Fruit fly (Drosophila melanogaster): ENCODE data around the gene Ets65A.
A peak's percentile ranks its signal among the peaks of the same experiment; 100 is the strongest.

Gene Ets65A

DNA sequence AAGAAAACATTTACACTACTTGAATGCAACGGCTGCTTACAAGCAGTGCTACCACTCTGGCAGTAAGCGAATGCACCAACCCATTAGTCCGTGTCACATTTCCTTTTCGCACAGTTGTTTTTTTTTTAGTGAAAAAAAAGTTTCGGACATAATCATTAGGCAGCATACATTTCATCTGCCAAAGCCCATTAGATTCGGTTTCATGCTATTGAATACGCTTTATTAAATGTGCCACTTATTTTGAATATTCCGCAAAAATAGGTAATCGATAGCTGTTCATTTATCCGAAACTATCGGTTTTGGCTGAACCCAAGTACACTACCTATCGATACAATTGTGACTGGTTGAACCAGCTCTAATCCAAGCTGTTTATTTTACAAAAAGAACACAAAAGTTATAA, 42.6 kb upstream of the Ets65A start, which contains the start of gene tant (continued):
- TF ChIP-seq CG9797 (GFP tag; optimal IDR thresholded peaks at IDR 0.05): peak; percentile 43
- TF ChIP-seq cato (GFP tag; optimal IDR thresholded peaks at IDR 0.05; ENCODE audit: borderline replicate concordance): no peak
- TF ChIP-seq H15 (GFP tag; IDR thresholded peaks at IDR 0.05): no peak
- TF ChIP-seq scrt (GFP tag; optimal IDR thresholded peaks at IDR 0.05): no peak
- TF ChIP-seq CG16813 (GFP tag; IDR thresholded peaks at IDR 0.05; ENCODE audit: partially characterized antibody): peak; percentile 95
- TF ChIP-seq fu2 (GFP tag; optimal IDR thresholded peaks at IDR 0.05): peak; percentile 7
- TF ChIP-seq Optix (GFP tag; IDR thresholded peaks at IDR 0.05): no peak
- no peak for TF ChIP-seq ERR (GFP tag; optimal IDR thresholded peaks at IDR 0.05)
- no peak for TF ChIP-seq CG11085 (GFP tag; IDR thresholded peaks at IDR 0.05)
- no peak for TF ChIP-seq gcm2 (GFP tag; optimal IDR thresholded peaks at IDR 0.05)
- TF ChIP-seq CG2712 (tag; optimal IDR thresholded peaks at IDR 0.05): peak; percentile 22
- TF ChIP-seq CG30020 (tag; optimal IDR thresholded peaks at IDR 0.05): peak; percentile 15
- peak; percentile 81 for TF ChIP-seq CG34224 (GFP tag; IDR thresholded peaks at IDR 0.05; ENCODE audit: partially characterized antibody)
- TF ChIP-seq CG17829 (tag; optimal IDR thresholded peaks at IDR 0.05): peak; percentile 8
- no peak for TF ChIP-seq ems (GFP tag; optimal IDR thresholded peaks at IDR 0.05)
- no peak for TF ChIP-seq Mes4 (GFP tag; optimal IDR thresholded peaks at IDR 0.05)
- no peak for TF ChIP-seq CG6254 (GFP tag; optimal IDR thresholded peaks at IDR 0.05)
- no peak for TF ChIP-seq CG12769 (tag; optimal IDR thresholded peaks at IDR 0.05)
- TF ChIP-seq CG2129 (GFP tag; IDR thresholded peaks at IDR 0.05; ENCODE audit: partially characterized antibody): peak; percentile 84
- TF ChIP-seq slbo (GFP tag; IDR thresholded peaks at IDR 0.05): no peak
- peak; percentile 53 for TF ChIP-seq CHES-1-like (GFP tag; optimal IDR thresholded peaks at IDR 0.05)
- TF ChIP-seq CG2875 (GFP tag; optimal IDR thresholded peaks at IDR 0.05): no peak
- TF ChIP-seq Mrtf (GFP tag; IDR thresholded peaks at IDR 0.05): no peak
- no peak for TF ChIP-seq kah (GFP tag; optimal IDR thresholded peaks at IDR 0.05)
- peak; percentile 16 for TF ChIP-seq CG2120 (GFP tag; optimal IDR thresholded peaks at IDR 0.05)
- TF ChIP-seq luna (GFP tag; optimal IDR thresholded peaks at IDR 0.05): no peak
- no peak for TF ChIP-seq B-H1 (GFP tag; IDR thresholded peaks at IDR 0.05)
- no peak for TF ChIP-seq CG6654 (GFP tag; optimal IDR thresholded peaks at IDR 0.05)
- peak; percentile 92 for TF ChIP-seq amos (GFP tag; IDR thresholded peaks at IDR 0.05; ENCODE audit: partially characterized antibody)
- TF ChIP-seq hbn (GFP tag; IDR thresholded peaks at IDR 0.05; ENCODE audit: partially characterized antibody): peak; percentile 79
- TF ChIP-seq sens (GFP tag): peak; percentile 75
- TF ChIP-seq CG4360 (GFP tag; IDR thresholded peaks at IDR 0.05): no peak
- TF ChIP-seq CG4617 (GFP tag; optimal IDR thresholded peaks at IDR 0.05; ENCODE audit: borderline replicate concordance): peak; percentile 86
- TF ChIP-seq Antp (GFP tag; optimal IDR thresholded peaks at IDR 0.05): peak; percentile 2
- no peak for TF ChIP-seq CG5180 (GFP tag; optimal IDR thresholded peaks at IDR 0.05)
- TF ChIP-seq CG14965 (GFP tag; optimal IDR thresholded peaks at IDR 0.05; ENCODE audit: borderline replicate concordance): no peak
- TF ChIP-seq CG15601 (tag; optimal IDR thresholded peaks at IDR 0.05): peak; percentile 17
- TF ChIP-seq CG18619 (GFP tag; optimal IDR thresholded peaks at IDR 0.05): no peak
- no peak for TF ChIP-seq unpg (GFP tag; optimal IDR thresholded peaks at IDR 0.05)
- no peak for TF ChIP-seq CG6175 (GFP tag; IDR thresholded peaks at IDR 0.05)
- TF ChIP-seq vnd (GFP tag; IDR thresholded peaks at IDR 0.05; ENCODE audit: partially characterized antibody): peak; percentile 88
- no peak for TF ChIP-seq gce (GFP tag; IDR thresholded peaks at IDR 0.05)
- no peak for TF ChIP-seq croc (GFP tag; conservative IDR thresholded peaks at IDR 0.05)
- no peak for TF ChIP-seq CG2202 (tag; optimal IDR thresholded peaks at IDR 0.05)
- no peak for TF ChIP-seq gsb-n (tag; optimal IDR thresholded peaks at IDR 0.05)
- TF ChIP-seq CG17802 (tag; optimal IDR thresholded peaks at IDR 0.05): no peak
- no peak for TF ChIP-seq CG5245 (GFP tag; optimal IDR thresholded peaks at IDR 0.05)
- TF ChIP-seq ase (GFP tag; IDR thresholded peaks at IDR 0.05): no peak
- no peak for TF ChIP-seq H2.0 (GFP tag; IDR thresholded peaks at IDR 0.05)
- no peak for TF ChIP-seq onecut (GFP tag; IDR thresholded peaks at IDR 0.05)
- no peak for TF ChIP-seq CG1602 (GFP tag; optimal IDR thresholded peaks at IDR 0.05)
- no peak for TF ChIP-seq Rx (GFP tag; IDR thresholded peaks at IDR 0.05)
